Fruit fly (Drosophila melanogaster) whole organism, embryonic: ENCODE measurements around the gene yellow-e3.

Experiments
- Adf1 ChIP-seq: fragments of 200-800 bp; sonication (Bioruptor generic); IDR thresholded peaks from 2 replicates; pipeline ENCODE4 v1.3.6; 2022; ENCODE audit warnings: missing biosample characterization, missing genetic modification characterization
- Aef1 ChIP-seq: fragments of 200-800 bp; sonication (Bioruptor generic); IDR thresholded peaks from 3 replicates; pipeline ENCODE4 v1.3.6; 2022; ENCODE audit warnings: missing biosample characterization, missing genetic modification characterization
- Asciz ChIP-seq: fragments of 200-800 bp; sonication (Bioruptor generic); optimal IDR thresholded peaks from 2 replicates; lab custom pipeline; 2017; ENCODE audit warnings: missing biosample characterization, mild to moderate bottlenecking, missing genetic modification characterization, missing genetic modification reagents
- B-H1 ChIP-seq: fragments of 200-800 bp; sonication (Bioruptor generic); IDR thresholded peaks from 3 replicates; pipeline ENCODE4 v1.3.6; 2022; ENCODE audit warnings: missing biosample characterization, missing genetic modification characterization
- CG10654 ChIP-seq: fragments of 200-800 bp; sonication (Bioruptor generic); optimal IDR thresholded peaks from 2 replicates; lab custom pipeline; 2016; ENCODE audit warnings: missing biosample characterization, missing genetic modification characterization
- CG12071 ChIP-seq: fragments of 200-800 bp; sonication (Bioruptor generic); optimal IDR thresholded peaks from 3 replicates; lab custom pipeline; 2018; ENCODE audit warnings: missing biosample characterization, mild to moderate bottlenecking, missing genetic modification characterization
- CG12299 ChIP-seq: fragments of 200-800 bp; sonication (Bioruptor generic); optimal IDR thresholded peaks from 2 replicates; lab custom pipeline; 2018; ENCODE audit warnings: missing biosample characterization, mild to moderate bottlenecking, missing genetic modification characterization
- CG13424 ChIP-seq: fragments of 200-800 bp; sonication (Bioruptor generic); optimal IDR thresholded peaks from 2 replicates; lab custom pipeline; 2019; ENCODE audit warnings: missing biosample characterization, mild to moderate bottlenecking, missing genetic modification characterization, moderate library complexity
- CG13775 ChIP-seq: fragments of 200-800 bp; sonication (Bioruptor generic); optimal IDR thresholded peaks from 3 replicates; lab custom pipeline; 2017; ENCODE audit warnings: missing biosample characterization, mild to moderate bottlenecking, missing genetic modification characterization
- CG14710 ChIP-seq: fragments of 200-800 bp; sonication (Bioruptor generic); optimal IDR thresholded peaks from 3 replicates; lab custom pipeline; 2019; ENCODE audit warnings: missing biosample characterization, mild to moderate bottlenecking, missing genetic modification characterization, moderate library complexity
- CG15601 ChIP-seq: fragments of 200-800 bp; sonication (Bioruptor generic); optimal IDR thresholded peaks from 3 replicates; lab custom pipeline; 2019; ENCODE audit warnings: missing biosample characterization, mild to moderate bottlenecking, missing genetic modification characterization, moderate library complexity
- CG16863 ChIP-seq: fragments of 200-800 bp; sonication (Bioruptor generic); optimal IDR thresholded peaks from 3 replicates; lab custom pipeline; 2016; ENCODE audit warnings: missing biosample characterization, missing genetic modification characterization
- CG17829 ChIP-seq: fragments of 200-800 bp; optimal IDR thresholded peaks from 2 replicates; lab custom pipeline; 2019; ENCODE audit warnings: missing biosample characterization, mild to moderate bottlenecking, missing genetic modification characterization, moderate library complexity
- CG1792 ChIP-seq: fragments of 200-800 bp; sonication (Bioruptor generic); optimal IDR thresholded peaks from 2 replicates; lab custom pipeline; 2016; ENCODE audit warnings: missing biosample characterization, missing genetic modification characterization
- CG18619 ChIP-seq: fragments of 200-800 bp; sonication (Bioruptor generic); optimal IDR thresholded peaks from 3 replicates; lab custom pipeline; 2017; ENCODE audit warnings: missing biosample characterization, mild to moderate bottlenecking, missing genetic modification characterization
- CG2875 ChIP-seq: fragments of 200-800 bp; sonication (Bioruptor generic); optimal IDR thresholded peaks from 2 replicates; lab custom pipeline; 2017; ENCODE audit warnings: missing biosample characterization, mild to moderate bottlenecking, missing genetic modification characterization, missing genetic modification reagents
- CG31365 ChIP-seq: fragments of 200-800 bp; sonication (Bioruptor generic); optimal IDR thresholded peaks from 2 replicates; lab custom pipeline; 2018; ENCODE audit warnings: missing biosample characterization, mild to moderate bottlenecking, missing genetic modification characterization
- CG34422 ChIP-seq: fragments of 200-800 bp; sonication (Bioruptor generic); IDR thresholded peaks from 3 replicates; pipeline ENCODE4 v1.3.6; 2022; ENCODE audit warnings: missing biosample characterization, missing genetic modification characterization
- CG3726 ChIP-seq: fragments of 200-800 bp; sonication (Bioruptor generic); IDR thresholded peaks from 3 replicates; pipeline ENCODE4, ENCODE4 v1.3.6; 2022; ENCODE audit warnings: missing biosample characterization, missing genetic modification characterization
- CG3995 ChIP-seq: fragments of 200-800 bp; sonication (Bioruptor generic); optimal IDR thresholded peaks from 3 replicates; lab custom pipeline; 2016; ENCODE audit warnings: missing biosample characterization, missing genetic modification characterization
- CG6654 ChIP-seq: fragments of 200-800 bp; sonication (Bioruptor generic); optimal IDR thresholded peaks from 2 replicates; lab custom pipeline; 2017; ENCODE audit warnings: missing biosample characterization, mild to moderate bottlenecking, missing genetic modification characterization
- CG7987 ChIP-seq: fragments of 200-800 bp; sonication (Bioruptor generic); optimal IDR thresholded peaks from 2 replicates; lab custom pipeline; 2018; ENCODE audit warnings: missing biosample characterization, mild to moderate bottlenecking, missing genetic modification characterization, moderate library complexity
- CG9609 ChIP-seq: fragments of 200-800 bp; sonication (Bioruptor generic); optimal IDR thresholded peaks from 3 replicates; lab custom pipeline; 2016; ENCODE audit warnings: missing biosample characterization, missing genetic modification characterization
- CTCF ChIP-seq: fragments of 200-800 bp; sonication (Bioruptor generic); optimal IDR thresholded peaks from 2 replicates; lab custom pipeline; 2017; ENCODE audit warnings: missing biosample characterization, mild to moderate bottlenecking, missing genetic modification characterization, moderate library complexity
- Dad ChIP-seq: fragments of 200-800 bp; sonication (Bioruptor generic); optimal IDR thresholded peaks from 3 replicates; lab custom pipeline; 2016; ENCODE audit warnings: missing biosample characterization, missing genetic modification characterization
- Dek ChIP-seq: fragments of 200-800 bp; sonication (Bioruptor generic); optimal IDR thresholded peaks from 3 replicates; lab custom pipeline; 2019; ENCODE audit warnings: missing biosample characterization, mild to moderate bottlenecking, missing genetic modification characterization, moderate library complexity
- Dip3 ChIP-seq: fragments of 200-800 bp; sonication (Bioruptor generic); optimal IDR thresholded peaks from 3 replicates; lab custom pipeline; 2016; ENCODE audit warnings: missing biosample characterization, missing genetic modification characterization
- E2f1 ChIP-seq: fragments of 200-800 bp; sonication (Bioruptor generic); IDR thresholded peaks from 2 replicates; pipeline ENCODE4 v1.3.6; 2022; ENCODE audit warnings: missing biosample characterization, missing genetic modification characterization
- Gug ChIP-seq: fragments of 200-800 bp; sonication (Bioruptor generic); IDR thresholded peaks from 4 replicates; pipeline ENCODE4 v1.3.6; 2022; ENCODE audit warnings: missing biosample characterization, missing genetic modification characterization
- MBD-R2 ChIP-seq: fragments of 200-800 bp; sonication (Bioruptor generic); IDR thresholded peaks from 2 replicates; pipeline ENCODE4 v1.3.6; 2022; ENCODE audit warnings: missing biosample characterization, missing genetic modification characterization
- MESR4 ChIP-seq: fragments of 200-800 bp; sonication (Bioruptor generic); optimal IDR thresholded peaks from 2 replicates; lab custom pipeline; 2018; ENCODE audit warnings: missing biosample characterization, mild to moderate bottlenecking, missing genetic modification characterization, moderate library complexity
- Mes4 ChIP-seq: fragments of 200-800 bp; sonication (Bioruptor generic); optimal IDR thresholded peaks from 2 replicates; lab custom pipeline; 2016; ENCODE audit warnings: missing biosample characterization, missing genetic modification characterization
- Oli ChIP-seq: fragments of 200-800 bp; sonication (Bioruptor generic); optimal IDR thresholded peaks from 2 replicates; lab custom pipeline; 2018; ENCODE audit warnings: missing biosample characterization, mild to moderate bottlenecking, missing genetic modification characterization, moderate library complexity
- Pdp1 ChIP-seq, 2 experiments: fragments of 200-800 bp; sonication (Bioruptor generic); optimal IDR thresholded peaks; 3 replicates each; lab custom pipeline; 2016; ENCODE audit warnings: missing biosample characterization in 2 of 2, missing genetic modification characterization in 2 of 2, mild to moderate bottlenecking in 1 of 2, moderate library complexity in 1 of 2
- Ptx1 ChIP-seq: fragments of 200-800 bp; sonication (Bioruptor generic); IDR thresholded peaks from 2 replicates; pipeline ENCODE4 v1.3.6; 2022; ENCODE audit warnings: missing biosample characterization, missing genetic modification characterization
- Spps ChIP-seq: fragments of 200-800 bp; sonication (Bioruptor generic); optimal IDR thresholded peaks from 2 replicates; lab custom pipeline; 2018; ENCODE audit warnings: missing biosample characterization, mild to moderate bottlenecking, missing genetic modification characterization
- Xbp1 ChIP-seq: fragments of 200-800 bp; sonication (Bioruptor generic); optimal IDR thresholded peaks from 3 replicates; lab custom pipeline; 2016; ENCODE audit warnings: missing biosample characterization, mild to moderate bottlenecking, missing genetic modification characterization
- aop ChIP-seq: fragments of 200-800 bp; sonication (Bioruptor generic); IDR thresholded peaks from 2 replicates; pipeline ENCODE4 v1.3.6; 2022; ENCODE audit warnings: missing biosample characterization, missing genetic modification characterization
- ash1 ChIP-seq: fragments of 200-800 bp; sonication (Bioruptor generic); optimal IDR thresholded peaks from 2 replicates; lab custom pipeline; 2018; ENCODE audit warnings: missing biosample characterization, mild to moderate bottlenecking, missing genetic modification characterization
- da ChIP-seq: fragments of 200-800 bp; sonication (Bioruptor generic); optimal IDR thresholded peaks from 2 replicates; lab custom pipeline; 2016; ENCODE audit warnings: missing biosample characterization, missing genetic modification characterization
- hth ChIP-seq: fragments of >200 bp; optimal IDR thresholded peaks from 2 replicates; lab custom pipeline; 2017; ENCODE audit warnings: inconsistent platforms
- ken ChIP-seq: fragments of 200-800 bp; sonication (Bioruptor generic); IDR thresholded peaks from 3 replicates; pipeline ENCODE4 v1.3.6; 2022; ENCODE audit warnings: missing biosample characterization, missing genetic modification characterization
- klu ChIP-seq: fragments of 200-800 bp; sonication (Bioruptor generic); IDR thresholded peaks from 2 replicates; pipeline ENCODE4 v1.3.6; 2022; ENCODE audit warnings: missing biosample characterization, missing genetic modification characterization
- maf-S ChIP-seq: fragments of 200-800 bp; sonication (Bioruptor generic); optimal IDR thresholded peaks from 2 replicates; lab custom pipeline; 2016; ENCODE audit warnings: missing biosample characterization, missing genetic modification characterization
- mirr ChIP-seq: fragments of 200-800 bp; sonication (Bioruptor generic); optimal IDR thresholded peaks from 3 replicates; lab custom pipeline; 2018; ENCODE audit warnings: missing biosample characterization, mild to moderate bottlenecking, missing genetic modification characterization
- nerfin-1 ChIP-seq: fragments of 200-800 bp; sonication (Bioruptor generic); optimal IDR thresholded peaks from 3 replicates; lab custom pipeline; 2019; ENCODE audit warnings: missing biosample characterization, mild to moderate bottlenecking, missing genetic modification characterization, moderate library complexity
- nerfin-2 ChIP-seq: fragments of 200-800 bp; sonication (Bioruptor generic); IDR thresholded peaks from 2 replicates; pipeline ENCODE4 v1.3.6; 2022; ENCODE audit warnings: missing biosample characterization, missing genetic modification characterization; ENCODE audit not compliant: partially characterized antibody
- psq ChIP-seq: fragments of 200-800 bp; sonication (Bioruptor generic); optimal IDR thresholded peaks from 2 replicates; lab custom pipeline; 2017; ENCODE audit warnings: missing biosample characterization, missing genetic modification characterization
- sisA ChIP-seq: fragments of 200-800 bp; sonication (Bioruptor generic); IDR thresholded peaks from 2 replicates; pipeline ENCODE4 v1.3.6; 2022; ENCODE audit warnings: missing biosample characterization, missing genetic modification characterization
- slou ChIP-seq: fragments of 200-800 bp; sonication (Bioruptor generic); optimal IDR thresholded peaks from 3 replicates; lab custom pipeline; 2016; ENCODE audit warnings: missing biosample characterization, missing genetic modification characterization
- trem ChIP-seq: fragments of 200-800 bp; optimal IDR thresholded peaks from 3 replicates; lab custom pipeline; 2019; ENCODE audit warnings: missing biosample characterization, mild to moderate bottlenecking, missing genetic modification characterization, moderate library complexity
- zfh1 ChIP-seq: fragments of 200-800 bp; sonication (Bioruptor generic); IDR thresholded peaks from 3 replicates; pipeline ENCODE4 v1.3.6; 2022; ENCODE audit warnings: missing biosample characterization, missing genetic modification characterization

Gene yellow-e3

dm6 chr3R:13453955-13454354 lies 49.3 kb upstream of the yellow-e3 start (continued):
- TF ChIP-seq Pdp1 (GFP tag; optimal IDR thresholded peaks at IDR 0.05; lab: Kevin White, UChicago), result peak; percentile 62 to 67
- peak; percentile 72 for TF ChIP-seq Dip3 (GFP tag; lab: Kevin White, UChicago)
- peak; percentile 39; the same call in 1 of the 2 replicates for TF ChIP-seq MBD-R2 (GFP tag; lab: Robert Waterston, UW)
- peak; percentile 64 for TF ChIP-seq Xbp1 (GFP tag; lab: Kevin White, UChicago)
- TF ChIP-seq psq (GFP tag; lab: Kevin White, UChicago), result no peak
- TF ChIP-seq sisA, result peak; percentile 61
- TF ChIP-seq Spps (tag; lab: Kevin White, UChicago), result peak; percentile 39
- no peak for TF ChIP-seq CG31365 (tag; lab: Kevin White, UChicago)
- TF ChIP-seq hth, result no peak
- TF ChIP-seq CG12299 (tag; lab: Kevin White, UChicago), result peak; percentile 40
- TF ChIP-seq CG9609 (GFP tag; lab: Kevin White, UChicago), result peak; percentile 31
- peak; percentile 67 for TF ChIP-seq klu
- TF ChIP-seq Oli, result peak; percentile 72
- TF ChIP-seq Dad, result no peak
- peak; percentile 46 for TF ChIP-seq CG16863 (GFP tag; lab: Kevin White, UChicago)
- TF ChIP-seq CG7987, result no peak
- peak; percentile 64 for TF ChIP-seq CG13424
- TF ChIP-seq CTCF, result no peak
- TF ChIP-seq Mes4 (GFP tag; lab: Kevin White, UChicago), result no peak
- TF ChIP-seq Aef1, result peak; percentile 70; the same call in 2 of the 3 replicates
- peak; percentile 11 for TF ChIP-seq CG12071 (GFP tag; lab: Kevin White, UChicago)
- TF ChIP-seq mirr (GFP tag; lab: Kevin White, UChicago), result no peak
- no peak for TF ChIP-seq MESR4 (GFP tag; lab: Kevin White, UChicago)
- peak; percentile 62 for TF ChIP-seq CG14710 (tag; lab: Kevin White, UChicago)
- peak; percentile 75 for TF ChIP-seq Dek (tag; lab: Kevin White, UChicago)
- TF ChIP-seq slou (GFP tag; lab: Kevin White, UChicago), result no peak
- TF ChIP-seq Ptx1 (GFP tag; lab: Robert Waterston, UW), result peak; percentile 79
- no peak for TF ChIP-seq da (GFP tag; lab: Kevin White, UChicago)
- peak; percentile 66; the same call in 2 of the 3 replicates for TF ChIP-seq CG34422
- 0 out of 3 replicates have a peak, but pooled peaks have one; percentile 62 for TF ChIP-seq CG3726 (GFP tag; lab: Robert Waterston, UW)
- TF ChIP-seq B-H1 (GFP tag; lab: Robert Waterston, UW), result peak; percentile 57
- TF ChIP-seq nerfin-2 (GFP tag; lab: Robert Waterston, UW), result no peak
- TF ChIP-seq E2f1 (GFP tag; lab: Robert Waterston, UW), result peak; percentile 64
- peak; percentile 26 for TF ChIP-seq trem (tag; lab: Kevin White, UChicago)
- no peak for TF ChIP-seq maf-S (GFP tag; lab: Kevin White, UChicago)
- TF ChIP-seq ash1, result no peak
- peak; percentile 22 for TF ChIP-seq CG2875 (GFP tag; lab: Kevin White, UChicago)
- TF ChIP-seq CG6654 (GFP tag; lab: Kevin White, UChicago), result peak; percentile 13
- TF ChIP-seq CG13775 (GFP tag; lab: Kevin White, UChicago), result peak; percentile 40
- TF ChIP-seq aop (GFP tag; lab: Robert Waterston, UW), result no peak
- TF ChIP-seq nerfin-1, result peak; percentile 47
- TF ChIP-seq CG17829 (tag; lab: Kevin White, UChicago), result peak; percentile 67
- 0 out of 2 replicates have a peak, but pooled peaks have one; percentile 29 for TF ChIP-seq Adf1
- no peak for TF ChIP-seq CG3995 (GFP tag; lab: Kevin White, UChicago)
- TF ChIP-seq ken (GFP tag; lab: Robert Waterston, UW), result peak; percentile 61; the same call in 2 of the 3 replicates
- peak; percentile 31 for TF ChIP-seq CG10654 (GFP tag; lab: Kevin White, UChicago)
- peak; percentile 64 for TF ChIP-seq CG18619
- peak; percentile 41 for TF ChIP-seq CG15601 (tag; lab: Kevin White, UChicago)
- no peak for TF ChIP-seq CG1792 (GFP tag; lab: Kevin White, UChicago)
- peak; percentile 73 for TF ChIP-seq zfh1
- peak; percentile 44; the same call in 2 of the 4 replicates for TF ChIP-seq Gug (GFP tag; lab: Robert Waterston, UW)
- TF ChIP-seq Asciz (GFP tag; lab: Kevin White, UChicago), result peak; percentile 30
